Fruit fly (Drosophila melanogaster) whole organism, adult: ENCODE results near the gene CG11583.

Experiments used
- CG11617 ChIP-seq: fragments of 200-800 bp; sonication (Bioruptor generic); optimal IDR thresholded peaks from 2 replicates; lab custom pipeline; 2017; ENCODE audit warnings: mild to moderate bottlenecking, missing biosample characterization, missing genetic modification reagents, missing genetic modification characterization
- CG12768 ChIP-seq: fragments of 200-800 bp; sonication (Bioruptor generic); optimal IDR thresholded peaks from 2 replicates; lab custom pipeline; 2017; ENCODE audit warnings: missing biosample characterization, missing genetic modification characterization, mild to moderate bottlenecking, moderate library complexity, missing genetic modification reagents
- CG1620 ChIP-seq: fragments of 200-800 bp; sonication (Bioruptor generic); optimal IDR thresholded peaks from 2 replicates; lab custom pipeline; 2016; ENCODE audit warnings: missing biosample characterization, missing genetic modification characterization
- CG33017 ChIP-seq: fragments of 200-800 bp; sonication (Bioruptor generic); optimal IDR thresholded peaks from 2 replicates; lab custom pipeline; 2018; ENCODE audit warnings: missing biosample characterization, mild to moderate bottlenecking, missing genetic modification characterization, moderate library complexity
- CG7101 ChIP-seq: fragments of 200-800 bp; sonication (Bioruptor generic); optimal IDR thresholded peaks from 2 replicates; lab custom pipeline; 2018; ENCODE audit warnings: missing biosample characterization, mild to moderate bottlenecking, missing genetic modification characterization, moderate library complexity
- Clk ChIP-seq: fragments of 200-800 bp; sonication (Bioruptor generic); optimal IDR thresholded peaks from 2 replicates; lab custom pipeline; 2017; ENCODE audit warnings: missing biosample characterization, missing genetic modification characterization
- bab1 ChIP-seq: fragments of 200-800 bp; sonication (Bioruptor generic); optimal IDR thresholded peaks from 3 replicates; lab custom pipeline; 2019; ENCODE audit warnings: missing biosample characterization, mild to moderate bottlenecking, missing genetic modification characterization, moderate library complexity
- cnc ChIP-seq, 2 experiments: fragments of >200 bp; optimal IDR thresholded peaks; 2 replicates each; lab custom pipeline; 2017
- kay ChIP-seq: fragments of 200-800 bp; sonication (Bioruptor generic); peaks from one replicate; lab custom pipeline; 2016; ENCODE audit warnings: missing biosample characterization, missing genetic modification characterization, borderline replicate concordance
- ovo ChIP-seq: fragments of 200-800 bp; sonication (Bioruptor generic); optimal IDR thresholded peaks from 2 replicates; lab custom pipeline; 2016; ENCODE audit warnings: missing biosample characterization, missing genetic modification characterization
- pad ChIP-seq: fragments of 200-800 bp; sonication (Bioruptor generic); optimal IDR thresholded peaks from 3 replicates; lab custom pipeline; 2017; ENCODE audit warnings: missing biosample characterization, missing genetic modification characterization, mild to moderate bottlenecking, moderate library complexity, missing genetic modification reagents
- tj ChIP-seq: fragments of 200-800 bp; sonication (Bioruptor generic); optimal IDR thresholded peaks from 3 replicates; lab custom pipeline; 2017; ENCODE audit warnings: missing biosample characterization, mild to moderate bottlenecking, missing genetic modification characterization, moderate library complexity

dm6 chr3L:4310604-4311003 lies 28.0 kb upstream of the CG11583 start:
- TF ChIP-seq CG1620 (no peak), CG7101 (no peak), CG33017 (tag; lab: Kevin White, UChicago) (no peak), CG12768 (no peak), CG11617 (GFP tag; lab: Kevin White, UChicago) (no peak), cnc (optimal IDR thresholded peaks at IDR 0.05; lab: Kevin White, UChicago) (no peak), ovo (GFP tag; lab: Kevin White, UChicago) (no peak), bab1 (GFP tag; lab: Kevin White, UChicago) (no peak), kay (GFP tag; lab: Kevin White, UChicago) (no peak), tj (GFP tag; lab: Kevin White, UChicago) (no peak), pad (GFP tag; lab: Kevin White, UChicago) (no peak), Clk (no peak)
